Fruit fly (Drosophila melanogaster) whole organism, embryonic: Measurements from ENCODE around the gene Prp5.

Experiments used
- Blimp-1 ChIP-seq: fragments of 200-800 bp; sonication (Bioruptor generic); optimal IDR thresholded peaks from 3 replicates; lab custom pipeline; 2018; ENCODE audit warnings: missing biosample characterization, missing genetic modification characterization, mild to moderate bottlenecking, moderate library complexity, missing genetic modification reagents
- CG11504 ChIP-seq: fragments of 200-800 bp; sonication (Bioruptor generic); optimal IDR thresholded peaks from 3 replicates; lab custom pipeline; 2019; ENCODE audit warnings: missing biosample characterization, mild to moderate bottlenecking, missing genetic modification characterization, moderate library complexity
- CG12391 ChIP-seq: fragments of 200-800 bp; sonication (Bioruptor generic); optimal IDR thresholded peaks from 3 replicates; lab custom pipeline; 2018; ENCODE audit warnings: missing biosample characterization, mild to moderate bottlenecking, missing genetic modification characterization, moderate library complexity
- CG12659 ChIP-seq: fragments of 200-800 bp; sonication (Bioruptor generic); optimal IDR thresholded peaks from 3 replicates; lab custom pipeline; 2017; ENCODE audit warnings: mild to moderate bottlenecking, missing biosample characterization, missing genetic modification reagents, missing genetic modification characterization
- CG13424 ChIP-seq: fragments of 200-800 bp; sonication (Bioruptor generic); optimal IDR thresholded peaks from 2 replicates; lab custom pipeline; 2019; ENCODE audit warnings: missing biosample characterization, mild to moderate bottlenecking, missing genetic modification characterization, moderate library complexity
- CG14441 ChIP-seq: fragments of 200-800 bp; sonication (Bioruptor generic); IDR thresholded peaks from 2 replicates; pipeline ENCODE4 v1.3.6; 2022; ENCODE audit warnings: missing biosample characterization, missing genetic modification characterization
- CG14710 ChIP-seq: fragments of 200-800 bp; sonication (Bioruptor generic); optimal IDR thresholded peaks from 3 replicates; lab custom pipeline; 2019; ENCODE audit warnings: missing biosample characterization, mild to moderate bottlenecking, missing genetic modification characterization, moderate library complexity
- CG15073 ChIP-seq: fragments of 200-800 bp; sonication (Bioruptor generic); optimal IDR thresholded peaks from 2 replicates; lab custom pipeline; 2016; ENCODE audit warnings: missing biosample characterization, missing genetic modification characterization
- CG17359 ChIP-seq: fragments of 200-800 bp; sonication (Bioruptor generic); optimal IDR thresholded peaks from 3 replicates; lab custom pipeline; 2018; ENCODE audit warnings: missing biosample characterization, mild to moderate bottlenecking, missing genetic modification characterization, moderate library complexity
- CG17361 ChIP-seq: fragments of 200-800 bp; sonication (Bioruptor generic); IDR thresholded peaks from 3 replicates; pipeline ENCODE4 v1.3.6; 2022; ENCODE audit warnings: missing biosample characterization, missing genetic modification characterization
- CG17829 ChIP-seq: fragments of 200-800 bp; optimal IDR thresholded peaks from 2 replicates; lab custom pipeline; 2019; ENCODE audit warnings: missing biosample characterization, mild to moderate bottlenecking, missing genetic modification characterization, moderate library complexity
- CG17912 ChIP-seq: fragments of 200-800 bp; sonication (Bioruptor generic); optimal IDR thresholded peaks from 2 replicates; lab custom pipeline; 2018; ENCODE audit warnings: missing biosample characterization, mild to moderate bottlenecking, missing genetic modification characterization
- CG18262 ChIP-seq: fragments of 200-800 bp; optimal IDR thresholded peaks from 3 replicates; lab custom pipeline; 2019; ENCODE audit warnings: missing biosample characterization, mild to moderate bottlenecking, missing genetic modification characterization, moderate library complexity
- CG2678 ChIP-seq: fragments of 200-800 bp; sonication (Bioruptor generic); optimal IDR thresholded peaks from 3 replicates; lab custom pipeline; 2019; ENCODE audit warnings: missing biosample characterization, mild to moderate bottlenecking, missing genetic modification characterization, moderate library complexity
- CG2712 ChIP-seq: fragments of 200-800 bp; optimal IDR thresholded peaks from 3 replicates; lab custom pipeline; 2019; ENCODE audit warnings: missing biosample characterization, mild to moderate bottlenecking, missing genetic modification characterization, moderate library complexity
- CG4820 ChIP-seq: fragments of 200-800 bp; sonication (Bioruptor generic); optimal IDR thresholded peaks from 3 replicates; lab custom pipeline; 2016; ENCODE audit warnings: missing biosample characterization, missing genetic modification characterization
- CG7556 ChIP-seq: fragments of 200-800 bp; sonication (Bioruptor generic); optimal IDR thresholded peaks from 2 replicates; lab custom pipeline; 2017; ENCODE audit warnings: missing biosample characterization, mild to moderate bottlenecking, missing genetic modification characterization
- CG7839 ChIP-seq: fragments of 200-800 bp; sonication (Bioruptor generic); optimal IDR thresholded peaks from 3 replicates; lab custom pipeline; 2018; ENCODE audit warnings: missing biosample characterization, mild to moderate bottlenecking, missing genetic modification characterization, moderate library complexity
- CG8924 ChIP-seq: fragments of 200-800 bp; optimal IDR thresholded peaks from 3 replicates; lab custom pipeline; 2019; ENCODE audit warnings: missing biosample characterization, mild to moderate bottlenecking, missing genetic modification characterization, moderate library complexity
- CG9727 ChIP-seq: fragments of 200-800 bp; sonication (Bioruptor generic); optimal IDR thresholded peaks from 3 replicates; lab custom pipeline; 2017; ENCODE audit warnings: missing biosample characterization, mild to moderate bottlenecking, missing genetic modification characterization
- CoRest ChIP-seq: fragments of 200-800 bp; sonication (Bioruptor generic); optimal IDR thresholded peaks from 3 replicates; lab custom pipeline; 2018; ENCODE audit warnings: missing biosample characterization, mild to moderate bottlenecking, missing genetic modification characterization, moderate library complexity
- D19A ChIP-seq: fragments of 200-800 bp; optimal IDR thresholded peaks from 3 replicates; lab custom pipeline; 2019; ENCODE audit warnings: missing biosample characterization, mild to moderate bottlenecking, missing genetic modification characterization, moderate library complexity
- Dll ChIP-seq: fragments of 200-800 bp; sonication (Bioruptor generic); IDR thresholded peaks from 4 replicates; pipeline ENCODE4 v1.3.6; 2022; ENCODE audit warnings: missing biosample characterization, missing genetic modification characterization; ENCODE audit not compliant: partially characterized antibody
- Eip74EF ChIP-seq, 2 experiments: fragments of 200-800 bp in 1 of 2; fragments of >200 bp in 1 of 2; sonication (Bioruptor generic) in 1 of 2; optimal IDR thresholded peaks; 2 replicates each; lab custom pipeline; 2017 to 2019; ENCODE audit warnings: missing biosample characterization in 2 of 2, missing genetic modification characterization in 2 of 2, mild to moderate bottlenecking in 1 of 2, moderate library complexity in 1 of 2
- Ets65A ChIP-seq: fragments of 200-800 bp; sonication (Bioruptor generic); peaks from one replicate; lab custom pipeline; 2016; ENCODE audit warnings: missing biosample characterization, missing genetic modification characterization
- H15 ChIP-seq: fragments of 200-800 bp; sonication (Bioruptor generic); IDR thresholded peaks from 3 replicates; pipeline ENCODE4 v1.3.6; 2022; ENCODE audit warnings: missing biosample characterization, missing genetic modification characterization
- Hr3 ChIP-seq: fragments of 200-800 bp; sonication (Bioruptor generic); optimal IDR thresholded peaks from 3 replicates; lab custom pipeline; 2016; ENCODE audit warnings: missing biosample characterization, missing genetic modification characterization
- Hr51 ChIP-seq, 2 experiments: fragments of 200-800 bp; sonication (Bioruptor generic); optimal IDR thresholded peaks; 2 replicates in 1 of 2; 3 replicates in 1 of 2; lab custom pipeline; 2016 to 2018; ENCODE audit warnings: missing biosample characterization in 2 of 2, missing genetic modification characterization in 2 of 2, mild to moderate bottlenecking in 1 of 2, moderate library complexity in 1 of 2
- Sox102F ChIP-seq: fragments of 200-800 bp; sonication (Bioruptor generic); optimal IDR thresholded peaks from 2 replicates; lab custom pipeline; 2018; ENCODE audit warnings: missing biosample characterization, mild to moderate bottlenecking, missing genetic modification characterization, moderate library complexity
- Ssrp ChIP-seq: fragments of 200-800 bp; sonication (Bioruptor generic); optimal IDR thresholded peaks from 2 replicates; lab custom pipeline; 2018; ENCODE audit warnings: missing biosample characterization, mild to moderate bottlenecking, missing genetic modification characterization, moderate library complexity
- Taf1 ChIP-seq: fragments of 200-800 bp; sonication (Bioruptor generic); IDR thresholded peaks from 2 replicates; pipeline ENCODE4 v1.3.6; 2022; ENCODE audit warnings: missing biosample characterization, missing genetic modification characterization
- Usf ChIP-seq: fragments of 200-800 bp; sonication (Bioruptor generic); optimal IDR thresholded peaks from 2 replicates; lab custom pipeline; 2017; ENCODE audit warnings: missing genotype, missing biosample characterization, missing genetic modification characterization
- croc ChIP-seq: fragments of 200-800 bp; sonication (Bioruptor generic); conservative IDR thresholded peaks from 3 replicates; pipeline ENCODE4 v1.3.6; 2022; ENCODE audit warnings: missing biosample characterization, missing genetic modification characterization
- dmrt99B ChIP-seq: fragments of 200-800 bp; sonication (Bioruptor generic); optimal IDR thresholded peaks from 2 replicates; lab custom pipeline; 2018; ENCODE audit warnings: missing biosample characterization, mild to moderate bottlenecking, missing genetic modification characterization, moderate library complexity
- exex ChIP-seq: fragments of 200-800 bp; sonication (Bioruptor generic); optimal IDR thresholded peaks from 4 replicates; lab custom pipeline; 2018; ENCODE audit warnings: missing biosample characterization, mild to moderate bottlenecking, missing genetic modification characterization, moderate library complexity
- fd3F ChIP-seq: fragments of 200-800 bp; sonication (Bioruptor generic); optimal IDR thresholded peaks from 2 replicates; lab custom pipeline; 2018; ENCODE audit warnings: missing biosample characterization, mild to moderate bottlenecking, missing genetic modification characterization, moderate library complexity
- gem ChIP-seq: fragments of 200-800 bp; sonication (Bioruptor generic); optimal IDR thresholded peaks from 2 replicates; lab custom pipeline; 2019; ENCODE audit warnings: missing biosample characterization, mild to moderate bottlenecking, missing genetic modification characterization, moderate library complexity
- grau ChIP-seq: fragments of 200-800 bp; optimal IDR thresholded peaks from 3 replicates; lab custom pipeline; 2019; ENCODE audit warnings: missing biosample characterization, mild to moderate bottlenecking, missing genetic modification characterization, moderate library complexity
- lab ChIP-seq: fragments of 200-800 bp; sonication (Bioruptor generic); optimal IDR thresholded peaks from 3 replicates; lab custom pipeline; 2017; ENCODE audit warnings: missing biosample characterization, missing genetic modification characterization, mild to moderate bottlenecking, moderate library complexity, missing genetic modification reagents
- lola ChIP-seq, 3 experiments: fragments of >200 bp in 2 of 3; fragments of 200-800 bp in 1 of 3; sonication (Bioruptor generic) in 1 of 3; optimal IDR thresholded peaks; 2 replicates each; lab custom pipeline; 2017 to 2019; ENCODE audit warnings: missing biosample characterization in 3 of 3, missing genetic modification characterization in 3 of 3, mild to moderate bottlenecking in 1 of 3, moderate library complexity in 1 of 3
- phol ChIP-seq: fragments of 200-800 bp; sonication (Bioruptor generic); optimal IDR thresholded peaks from 3 replicates; lab custom pipeline; 2018; ENCODE audit warnings: missing biosample characterization, mild to moderate bottlenecking, missing genetic modification characterization, moderate library complexity
- pros ChIP-seq: fragments of 200-800 bp; sonication (Bioruptor generic); optimal IDR thresholded peaks from 3 replicates; lab custom pipeline; 2019; ENCODE audit warnings: missing biosample characterization, mild to moderate bottlenecking, missing genetic modification characterization, moderate library complexity
- sens ChIP-seq: fragments of 200-800 bp; sonication (Bioruptor generic); peaks from one replicate; lab custom pipeline; 2016; ENCODE audit warnings: missing biosample characterization, missing genetic modification characterization

Prp5 gene

DNA sequence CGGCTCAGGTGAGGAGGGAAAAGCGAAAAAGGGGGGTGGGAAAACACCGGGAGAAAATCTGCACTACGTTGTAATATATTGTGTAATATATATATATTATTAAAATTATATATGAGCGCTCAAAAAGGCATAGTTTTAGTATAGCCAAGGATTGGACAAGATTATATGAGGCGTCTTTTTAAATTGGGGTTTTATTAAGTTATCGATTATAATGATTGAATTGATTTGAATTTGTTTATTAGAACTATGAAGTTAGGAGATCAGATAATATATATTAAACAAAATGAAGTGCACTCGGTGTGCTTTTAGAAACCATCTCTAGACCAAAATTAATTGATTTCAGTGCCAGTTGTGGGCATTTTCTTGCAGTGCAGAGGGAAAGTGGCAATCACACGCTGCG, 18.7 kb downstream of the Prp5 start (continued):
- TF ChIP-seq Sox102F (peak; percentile 12), lola (GFP tag; optimal IDR thresholded peaks at IDR 0.05; lab: Kevin White, UChicago) (peak in 1 of 3 experiments; percentile 46), gem (tag; lab: Kevin White, UChicago) (peak; percentile 41), CG2712 (tag; lab: Kevin White, UChicago) (peak; percentile 28), Dll (GFP tag; lab: Robert Waterston, UW) (no peak), H15 (no peak), CG4820 (GFP tag; lab: Kevin White, UChicago) (peak; percentile 4), CG18262 (tag; lab: Kevin White, UChicago) (peak; percentile 53), CG9727 (GFP tag; lab: Kevin White, UChicago) (peak; percentile 18), lab (GFP tag; lab: Kevin White, UChicago) (peak; percentile 5), Ssrp (tag; lab: Kevin White, UChicago) (peak; percentile 17), CG17361 (GFP tag; lab: Robert Waterston, UW) (peak; percentile 67), Hr51 (GFP tag; optimal IDR thresholded peaks at IDR 0.05; lab: Kevin White, UChicago) (peak in 1 of 2 experiments; percentile 15), CG13424 (tag; lab: Kevin White, UChicago) (peak; percentile 33), pros (GFP tag; lab: Kevin White, UChicago) (no peak), fd3F (GFP tag; lab: Kevin White, UChicago) (no peak), dmrt99B (tag; lab: Kevin White, UChicago) (peak; percentile 41), Hr3 (GFP tag; lab: Kevin White, UChicago) (peak; percentile 3), CG17912 (GFP tag; lab: Kevin White, UChicago) (no peak), Taf1 (no peak), D19A (tag; lab: Kevin White, UChicago) (peak; percentile 10), CoRest (tag; lab: Kevin White, UChicago) (peak; percentile 38), Eip74EF (GFP tag; optimal IDR thresholded peaks at IDR 0.05; lab: Kevin White, UChicago) (no peak), CG12391 (peak; percentile 22), croc (GFP tag; lab: Robert Waterston, UW) (no peak), CG11504 (tag; lab: Kevin White, UChicago) (peak; percentile 54), phol (tag; lab: Kevin White, UChicago) (peak; percentile 47), CG17359 (peak; percentile 19), Ets65A (GFP tag; lab: Kevin White, UChicago) (peak; percentile 14), exex (tag; lab: Kevin White, UChicago) (no peak), sens (GFP tag; lab: Kevin White, UChicago) (peak; percentile 17), CG12659 (GFP tag; lab: Kevin White, UChicago) (peak; percentile 6), CG7556 (GFP tag; lab: Kevin White, UChicago) (peak; percentile 45), CG14710 (tag; lab: Kevin White, UChicago) (peak; percentile 31), Usf (GFP tag; lab: Kevin White, UChicago) (no peak), CG17829 (tag; lab: Kevin White, UChicago) (peak; percentile 16), CG15073 (GFP tag; lab: Kevin White, UChicago) (no peak), CG14441 (no peak), grau (tag; lab: Kevin White, UChicago) (peak; percentile 26), CG2678 (tag; lab: Kevin White, UChicago) (peak; percentile 55), Blimp-1 (peak; percentile 37), CG8924 (tag; lab: Kevin White, UChicago) (peak; percentile 8), CG7839 (peak; percentile 10)
